Fruit fly (Drosophila melanogaster): ENCODE results near the gene Pig1.
A peak's percentile ranks its signal among the peaks of the same experiment; 100 is the strongest.

Gene Pig1

dm6 chrX:3236586-3236985 is 12.5 kb downstream of the Pig1 start, which contains the start of gene CG14265:
TSS of gene CG14265 (minus strand) at chrX:3236686.
- no peak for TF ChIP-seq tj (GFP tag; optimal IDR thresholded peaks at IDR 0.05)

- no peak for TF ChIP-seq CG14711 (tag; optimal IDR thresholded peaks at IDR 0.05)
- no peak for TF ChIP-seq CG1620 (GFP tag; optimal IDR thresholded peaks at IDR 0.05)
- TF ChIP-seq CG11617 (GFP tag; optimal IDR thresholded peaks at IDR 0.05): no peak
- no peak for TF ChIP-seq bab1 (GFP tag; optimal IDR thresholded peaks at IDR 0.05)
- no peak for TF ChIP-seq CG33017 (tag; optimal IDR thresholded peaks at IDR 0.05)
- TF ChIP-seq pad (GFP tag; optimal IDR thresholded peaks at IDR 0.05): no peak
- TF ChIP-seq Mnt (GFP tag; optimal IDR thresholded peaks at IDR 0.05): no peak
- TF ChIP-seq kay (GFP tag; ENCODE audit: borderline replicate concordance): no peak
- TF ChIP-seq Hr96 (GFP tag; optimal IDR thresholded peaks at IDR 0.05): no peak
- no peak for TF ChIP-seq Clk (GFP tag; optimal IDR thresholded peaks at IDR 0.05)
- TF ChIP-seq cnc (optimal IDR thresholded peaks at IDR 0.05): no peak
- no peak for TF ChIP-seq Crg-1 (GFP tag; optimal IDR thresholded peaks at IDR 0.05)
- no peak for TF ChIP-seq CG5204 (GFP tag; optimal IDR thresholded peaks at IDR 0.05)
- TF ChIP-seq ovo (GFP tag; optimal IDR thresholded peaks at IDR 0.05): no peak
- no peak for TF ChIP-seq tj (GFP tag; optimal IDR thresholded peaks at IDR 0.05)
- TF ChIP-seq cic (GFP tag; optimal IDR thresholded peaks at IDR 0.05): no peak
- TF ChIP-seq CG12768 (GFP tag; optimal IDR thresholded peaks at IDR 0.05): no peak
- no peak for TF ChIP-seq toe (GFP tag; optimal IDR thresholded peaks at IDR 0.05)
- TF ChIP-seq CG7045 (GFP tag; optimal IDR thresholded peaks at IDR 0.05): no peak
- TF ChIP-seq CG7101 (tag; optimal IDR thresholded peaks at IDR 0.05): no peak
Observed at dm6 chrX:3233683-3234082, 15.4 kb downstream of the Pig1 start.

dm6 chrX:3205887-3206794 is 42.9 kb downstream of the Pig1 start:
- TF ChIP-seq CG33017 (tag; optimal IDR thresholded peaks at IDR 0.05) (no peak), CG5204 (GFP tag; optimal IDR thresholded peaks at IDR 0.05) (peak; percentile 11), CG7101 (tag; optimal IDR thresholded peaks at IDR 0.05) (peak; percentile 15), CG14711 (tag; optimal IDR thresholded peaks at IDR 0.05) (peak; percentile 29), CG7045 (GFP tag; optimal IDR thresholded peaks at IDR 0.05) (peak; percentile 6)
